Fruit fly (Drosophila melanogaster) whole organism, prepupa: ENCODE results near the gene bib.

Experiments used
- Blimp-1 ChIP-seq: fragments of 200-800 bp; sonication (Bioruptor generic); optimal IDR thresholded peaks from 3 replicates; lab custom pipeline; 2017; ENCODE audit warnings: missing biosample characterization, missing genetic modification characterization, mild to moderate bottlenecking, moderate library complexity, missing genetic modification reagents
- CG10669 ChIP-seq: fragments of 200-800 bp; sonication (Bioruptor generic); optimal IDR thresholded peaks from 3 replicates; lab custom pipeline; 2018; ENCODE audit warnings: missing biosample characterization, mild to moderate bottlenecking, missing genetic modification characterization, moderate library complexity
- CG11762 ChIP-seq: fragments of 200-800 bp; sonication (Bioruptor generic); optimal IDR thresholded peaks from 3 replicates; lab custom pipeline; 2016; ENCODE audit warnings: missing biosample characterization, missing genetic modification characterization; ENCODE audit not compliant: insufficient read depth
- CG11902 ChIP-seq: fragments of 200-800 bp; sonication (Bioruptor generic); optimal IDR thresholded peaks from 3 replicates; lab custom pipeline; 2016; ENCODE audit warnings: missing biosample characterization, missing genetic modification characterization
- CG15336 ChIP-seq: fragments of 200-800 bp; sonication (Bioruptor generic); IDR thresholded peaks from 2 replicates; pipeline ENCODE4 v1.3.6; 2022; ENCODE audit warnings: missing biosample characterization, missing genetic modification characterization
- CG1621 ChIP-seq: fragments of 200-800 bp; sonication (Bioruptor generic); optimal IDR thresholded peaks from 3 replicates; lab custom pipeline; 2018; ENCODE audit warnings: missing biosample characterization, mild to moderate bottlenecking, missing genetic modification characterization
- CG16779 ChIP-seq: fragments of 200-800 bp; sonication (Bioruptor generic); optimal IDR thresholded peaks from 3 replicates; lab custom pipeline; 2017; ENCODE audit warnings: missing biosample characterization, mild to moderate bottlenecking, missing genetic modification characterization
- CG31627 ChIP-seq: fragments of 200-800 bp; sonication (Bioruptor generic); optimal IDR thresholded peaks from 3 replicates; lab custom pipeline; 2016; ENCODE audit warnings: missing biosample characterization, missing genetic modification characterization
- CG32006 ChIP-seq: fragments of 200-800 bp; sonication (Bioruptor generic); optimal IDR thresholded peaks from 3 replicates; lab custom pipeline; 2017; ENCODE audit warnings: missing biosample characterization, mild to moderate bottlenecking, missing genetic modification characterization
- CG34406 ChIP-seq: fragments of 200-800 bp; sonication (Bioruptor generic); optimal IDR thresholded peaks from 3 replicates; lab custom pipeline; 2016; ENCODE audit warnings: missing biosample characterization, missing genetic modification characterization
- CG3919 ChIP-seq: fragments of 200-800 bp; sonication (Bioruptor generic); optimal IDR thresholded peaks from 3 replicates; lab custom pipeline; 2016; ENCODE audit warnings: missing biosample characterization, missing genetic modification characterization
- CG6163 ChIP-seq: fragments of 200-800 bp; sonication (Bioruptor generic); IDR thresholded peaks from 3 replicates; pipeline ENCODE4 v1.3.6; 2022; ENCODE audit warnings: missing biosample characterization, missing genetic modification characterization
- CG6276 ChIP-seq: fragments of 200-800 bp; sonication (Bioruptor generic); optimal IDR thresholded peaks from 2 replicates; lab custom pipeline; 2017; ENCODE audit warnings: missing biosample characterization, mild to moderate bottlenecking, missing genetic modification characterization
- CG6854 ChIP-seq: fragments of 200-800 bp; sonication (Bioruptor generic); optimal IDR thresholded peaks from 2 replicates; lab custom pipeline; 2017; ENCODE audit warnings: missing biosample characterization, mild to moderate bottlenecking, missing genetic modification characterization
- CG8119 ChIP-seq: fragments of 200-800 bp; sonication (Bioruptor generic); IDR thresholded peaks from 3 replicates; pipeline ENCODE4 v1.3.6; 2022; ENCODE audit warnings: missing biosample characterization, missing genetic modification characterization
- CG8319 ChIP-seq: fragments of 200-800 bp; sonication (Bioruptor generic); optimal IDR thresholded peaks from 3 replicates; lab custom pipeline; 2016; ENCODE audit warnings: missing biosample characterization, missing genetic modification characterization
- CG8632 ChIP-seq: fragments of 200-800 bp; sonication (Bioruptor generic); optimal IDR thresholded peaks from 3 replicates; lab custom pipeline; 2016; ENCODE audit warnings: missing biosample characterization, missing genetic modification characterization
- Eip75B ChIP-seq: fragments of 200-800 bp; sonication (Bioruptor generic); optimal IDR thresholded peaks from 3 replicates; lab custom pipeline; 2016; ENCODE audit warnings: missing biosample characterization, missing genetic modification characterization
- Eip78C ChIP-seq: fragments of 200-800 bp; sonication (Bioruptor generic); peaks from one replicate; lab custom pipeline; 2016; ENCODE audit warnings: missing biosample characterization, missing genetic modification characterization
- Eip93F ChIP-seq: fragments of 200-800 bp; sonication (Bioruptor generic); optimal IDR thresholded peaks from 2 replicates; lab custom pipeline; 2016; ENCODE audit warnings: missing biosample characterization, mild to moderate bottlenecking, missing genetic modification characterization
- Ets21C ChIP-seq: fragments of 200-800 bp; sonication (Bioruptor generic); optimal IDR thresholded peaks from 3 replicates; lab custom pipeline; 2016; ENCODE audit warnings: missing biosample characterization, missing genetic modification characterization
- Ets96B ChIP-seq: fragments of 200-800 bp; optimal IDR thresholded peaks from 2 replicates; lab custom pipeline; 2019; ENCODE audit warnings: missing biosample characterization, mild to moderate bottlenecking, missing genetic modification characterization, moderate library complexity
- Hr38 ChIP-seq: sonication (Bioruptor generic); optimal IDR thresholded peaks from 2 replicates; lab custom pipeline; 2016; ENCODE audit warnings: missing biosample characterization, missing genetic modification characterization
- Hr39 ChIP-seq: fragments of 200-800 bp; sonication (Bioruptor generic); optimal IDR thresholded peaks from 2 replicates; lab custom pipeline; 2016; ENCODE audit warnings: missing biosample characterization, missing genetic modification characterization
- Hr4 ChIP-seq: fragments of 200-800 bp; sonication (Bioruptor generic); optimal IDR thresholded peaks from 3 replicates; lab custom pipeline; 2016; ENCODE audit warnings: missing biosample characterization, missing genetic modification characterization
- Lpt ChIP-seq: fragments of 200-800 bp; sonication (Bioruptor generic); optimal IDR thresholded peaks from 3 replicates; lab custom pipeline; 2016; ENCODE audit warnings: missing biosample characterization, missing genetic modification characterization
- OdsH ChIP-seq: fragments of 200-800 bp; sonication (Bioruptor generic); optimal IDR thresholded peaks from 3 replicates; lab custom pipeline; 2016; ENCODE audit warnings: missing biosample characterization, missing genetic modification characterization
- Smox ChIP-seq: fragments of 200-800 bp; sonication (Bioruptor generic); optimal IDR thresholded peaks from 3 replicates; lab custom pipeline; 2016; ENCODE audit warnings: missing biosample characterization, missing genetic modification characterization
- Sox102F ChIP-seq: fragments of 200-800 bp; sonication (Bioruptor generic); optimal IDR thresholded peaks from 2 replicates; lab custom pipeline; 2016; ENCODE audit warnings: missing biosample characterization, mild to moderate bottlenecking, missing genetic modification characterization
- Sox14 ChIP-seq: fragments of 200-800 bp; sonication (Bioruptor generic); optimal IDR thresholded peaks from 3 replicates; lab custom pipeline; 2016; ENCODE audit warnings: missing biosample characterization, missing genetic modification characterization
- Sox15 ChIP-seq: fragments of 200-800 bp; sonication (Bioruptor generic); optimal IDR thresholded peaks from 3 replicates; lab custom pipeline; 2016; ENCODE audit warnings: missing biosample characterization, missing genetic modification characterization
- achi ChIP-seq: fragments of 200-800 bp; sonication (Bioruptor generic); optimal IDR thresholded peaks from 3 replicates; lab custom pipeline; 2016; ENCODE audit warnings: missing biosample characterization, missing genetic modification characterization
- acj6 ChIP-seq: fragments of 200-800 bp; sonication (Bioruptor generic); optimal IDR thresholded peaks from 3 replicates; lab custom pipeline; 2016; ENCODE audit warnings: missing biosample characterization, missing genetic modification characterization
- cyc ChIP-seq: fragments of 200-800 bp; sonication (Bioruptor generic); optimal IDR thresholded peaks from 3 replicates; lab custom pipeline; 2016; ENCODE audit warnings: missing biosample characterization, missing genetic modification characterization
- eg ChIP-seq: fragments of 200-800 bp; sonication (Bioruptor generic); IDR thresholded peaks from 3 replicates; pipeline ENCODE4 v1.3.6; 2022; ENCODE audit warnings: missing biosample characterization, missing genetic modification characterization
- esn ChIP-seq: fragments of 200-800 bp; sonication (Bioruptor generic); optimal IDR thresholded peaks from 2 replicates; lab custom pipeline; 2016; ENCODE audit warnings: missing biosample characterization, mild to moderate bottlenecking, missing genetic modification characterization, moderate library complexity
- fd59A ChIP-seq: fragments of 200-800 bp; sonication (Bioruptor generic); optimal IDR thresholded peaks from 2 replicates; lab custom pipeline; 2017; ENCODE audit warnings: missing biosample characterization, mild to moderate bottlenecking, missing genetic modification characterization, missing genetic modification reagents
- fkh ChIP-seq: fragments of 200-800 bp; sonication (Bioruptor generic); optimal IDR thresholded peaks from 3 replicates; lab custom pipeline; 2017; ENCODE audit warnings: missing biosample characterization, mild to moderate bottlenecking, missing genetic modification characterization, moderate library complexity
- lz ChIP-seq: fragments of 200-800 bp; sonication (Bioruptor generic); optimal IDR thresholded peaks from 3 replicates; lab custom pipeline; 2016; ENCODE audit warnings: missing biosample characterization, missing genetic modification characterization
- net ChIP-seq: fragments of 200-800 bp; sonication (Bioruptor generic); optimal IDR thresholded peaks from 3 replicates; lab custom pipeline; 2016; ENCODE audit warnings: missing biosample characterization, missing genetic modification characterization
- pdm3 ChIP-seq: fragments of 200-800 bp; sonication (Bioruptor generic); optimal IDR thresholded peaks from 3 replicates; lab custom pipeline; 2016; ENCODE audit warnings: missing biosample characterization, missing genetic modification characterization
- salr ChIP-seq, 2 experiments: fragments of 200-800 bp; sonication (Bioruptor generic); optimal IDR thresholded peaks; 3 replicates each; lab custom pipeline; 2016 to 2018; ENCODE audit warnings: missing biosample characterization in 2 of 2, missing genetic modification characterization in 2 of 2, mild to moderate bottlenecking in 1 of 2
- ss ChIP-seq, 2 experiments: fragments of 200-800 bp; sonication (Bioruptor generic); optimal IDR thresholded peaks; 2 replicates in 1 of 2; 3 replicates in 1 of 2; lab custom pipeline; 2017 to 2018; ENCODE audit warnings: mild to moderate bottlenecking in 2 of 2, missing biosample characterization in 2 of 2, missing genetic modification characterization in 2 of 2, moderate library complexity in 1 of 2
- svp ChIP-seq: fragments of 200-800 bp; sonication (Bioruptor generic); peaks from one replicate; lab custom pipeline; 2016; ENCODE audit warnings: missing biosample characterization, missing genetic modification characterization
- topi ChIP-seq: fragments of 200-800 bp; sonication (Bioruptor generic); optimal IDR thresholded peaks from 3 replicates; lab custom pipeline; 2016; ENCODE audit warnings: missing biosample characterization, missing genetic modification characterization
- vri ChIP-seq: fragments of 200-800 bp; sonication (Bioruptor generic); optimal IDR thresholded peaks from 3 replicates; lab custom pipeline; 2016; ENCODE audit warnings: missing biosample characterization, mild to moderate bottlenecking, missing genetic modification characterization

The bib gene

dm6 chr2L:9947265-9947664 lies 37.2 kb upstream of the bib start, which contains the start of gene CG5853 (continued):
- no peak for TF ChIP-seq CG8319
- no peak for TF ChIP-seq CG11902 (GFP tag; lab: Kevin White, UChicago)
- TF ChIP-seq cyc (GFP tag; lab: Kevin White, UChicago), result no peak
- no peak for TF ChIP-seq lz (GFP tag; lab: Kevin White, UChicago)
- TF ChIP-seq Ets96B, result peak; percentile 4
- no peak for TF ChIP-seq Hr4
- TF ChIP-seq CG32006 (GFP tag; lab: Kevin White, UChicago), result no peak
- TF ChIP-seq CG8119 (GFP tag; lab: Robert Waterston, UW), result peak; percentile 16; the same call in 1 of the 3 replicates
- TF ChIP-seq CG10669 (GFP tag; lab: Kevin White, UChicago), result no peak
- TF ChIP-seq Smox (GFP tag; lab: Kevin White, UChicago), result no peak
- peak; percentile 46 for TF ChIP-seq CG3919 (GFP tag; lab: Kevin White, UChicago)
- peak; percentile 5 for TF ChIP-seq esn (GFP tag; lab: Kevin White, UChicago)
- peak; percentile 89 for TF ChIP-seq svp (GFP tag; lab: Kevin White, UChicago)
- TF ChIP-seq Eip75B (GFP tag; lab: Kevin White, UChicago), result peak; percentile 33
- TF ChIP-seq fkh, result peak; percentile 18
- no peak for TF ChIP-seq Hr39
- TF ChIP-seq Sox15, result no peak
- peak; percentile 73 for TF ChIP-seq CG6163 (GFP tag; lab: Robert Waterston, UW)
- TF ChIP-seq Sox102F, result peak; percentile 61
- no peak for TF ChIP-seq Eip78C (GFP tag; lab: Kevin White, UChicago)
- TF ChIP-seq Blimp-1 (GFP tag; lab: Kevin White, UChicago), result no peak

dm6 chr2L:9947738-9948519 lies 36.5 kb upstream of the bib start:
- no peak for TF ChIP-seq CG16779 (tag; lab: Kevin White, UChicago)
- TF ChIP-seq Ets96B, result no peak
- TF ChIP-seq acj6, result no peak
- TF ChIP-seq CG32006 (GFP tag; lab: Kevin White, UChicago), result peak; percentile 46
- TF ChIP-seq Lpt (GFP tag; lab: Kevin White, UChicago), result no peak
- TF ChIP-seq Eip75B (GFP tag; lab: Kevin White, UChicago), result no peak
- peak; percentile 22 for TF ChIP-seq topi (GFP tag; lab: Kevin White, UChicago)
- peak; percentile 99 for TF ChIP-seq vri (GFP tag; lab: Kevin White, UChicago)
- TF ChIP-seq Sox14 (GFP tag; lab: Kevin White, UChicago), result peak; percentile 34
- peak; percentile 10 for TF ChIP-seq OdsH (GFP tag; lab: Kevin White, UChicago)
- no peak for TF ChIP-seq fd59A (GFP tag; lab: Kevin White, UChicago)
- peak in 1 of 2 experiments; percentile 12 for TF ChIP-seq salr (GFP tag; optimal IDR thresholded peaks at IDR 0.05; lab: Kevin White, UChicago)
- TF ChIP-seq net (GFP tag; lab: Kevin White, UChicago), result no peak
- no peak for TF ChIP-seq Hr38 (GFP tag; lab: Kevin White, UChicago)
- TF ChIP-seq eg, result peak; percentile 23; the same call in 1 of the 3 replicates
- no peak for TF ChIP-seq CG11762
- peak; percentile 85 for TF ChIP-seq Eip78C (GFP tag; lab: Kevin White, UChicago)
- TF ChIP-seq fkh, result no peak
- peak; percentile 0 to 14 for TF ChIP-seq ss (GFP tag; optimal IDR thresholded peaks at IDR 0.05; lab: Kevin White, UChicago)
- TF ChIP-seq CG1621, result peak; percentile 13
- TF ChIP-seq esn (GFP tag; lab: Kevin White, UChicago), result peak; percentile 50
- no peak for TF ChIP-seq CG34406 (GFP tag; lab: Kevin White, UChicago)
- no peak for TF ChIP-seq CG10669 (GFP tag; lab: Kevin White, UChicago)
- peak; percentile 4 for TF ChIP-seq CG31627
- no peak for TF ChIP-seq CG8632 (GFP tag; lab: Kevin White, UChicago)
- no peak for TF ChIP-seq lz (GFP tag; lab: Kevin White, UChicago)
- TF ChIP-seq pdm3 (GFP tag; lab: Kevin White, UChicago), result peak; percentile 29
- TF ChIP-seq CG6854, result no peak
- TF ChIP-seq Sox102F, result no peak
- TF ChIP-seq Eip93F (GFP tag; lab: Kevin White, UChicago), result peak; percentile 87
- no peak for TF ChIP-seq achi (GFP tag; lab: Kevin White, UChicago)
- TF ChIP-seq cyc (GFP tag; lab: Kevin White, UChicago), result no peak
- 0 out of 3 replicates have a peak, but pooled peaks have one; percentile 49 for TF ChIP-seq CG6163 (GFP tag; lab: Robert Waterston, UW)
- TF ChIP-seq CG6276 (GFP tag; lab: Kevin White, UChicago), result no peak
- TF ChIP-seq Ets21C (GFP tag; lab: Kevin White, UChicago), result no peak
- TF ChIP-seq Blimp-1 (GFP tag; lab: Kevin White, UChicago), result no peak
- TF ChIP-seq svp (GFP tag; lab: Kevin White, UChicago), result no peak
- no peak for TF ChIP-seq CG15336 (GFP tag; lab: Robert Waterston, UW)
- peak; percentile 22 for TF ChIP-seq Smox (GFP tag; lab: Kevin White, UChicago)
- TF ChIP-seq Hr4, result peak; percentile 5
- TF ChIP-seq Hr39, result peak; percentile 6
